Worm (Caenorhabditis elegans) whole organism, L4 larva: ENCODE measurements around the gene ssq-3.

Experiments used
- F37D6.2 ChIP-seq: sonication (generic microtip); optimal IDR thresholded peaks from 2 replicates; lab custom pipeline; 2016; ENCODE audit warnings: mild to moderate bottlenecking, missing genetic modification characterization, missing compliant biosample characterization
- F49E8.2 ChIP-seq: sonication (generic microtip); optimal IDR thresholded peaks from 2 replicates; lab custom pipeline; 2016; ENCODE audit warnings: missing compliant biosample characterization, mild to moderate bottlenecking, missing genetic modification characterization, borderline replicate concordance
- T26A8.4 ChIP-seq: fragments of 200-800 bp; sonication (Bioruptor generic); IDR thresholded peaks from 2 replicates; pipeline ENCODE4 v1.3.6; 2022; ENCODE audit warnings: missing genetic modification characterization, missing compliant biosample characterization
- Y48G9A.11 ChIP-seq: fragments of 200-800 bp; sonication (Bioruptor generic); IDR thresholded peaks from 2 replicates; pipeline ENCODE4 v1.3.6; 2022; ENCODE audit warnings: missing genetic modification reagents, missing genetic modification characterization, missing compliant biosample characterization
- Y75B8A.6 ChIP-seq: fragments of 200-800 bp; sonication (Bioruptor generic); IDR thresholded peaks from 2 replicates; pipeline ENCODE4 v1.3.6; 2022; ENCODE audit warnings: missing genetic modification reagents, missing genetic modification characterization, missing compliant biosample characterization
- aha-1 ChIP-seq: fragments of 150-350 bp; peaks from one replicate; lab custom pipeline; 2014; ENCODE audit warnings: missing biosample characterization, missing genetic modification characterization
- attf-4 ChIP-seq: sonication (generic microtip); optimal IDR thresholded peaks from 3 replicates; lab custom pipeline; 2017; ENCODE audit warnings: missing biosample characterization, missing genetic modification characterization
- ceh-20 ChIP-seq: fragments of 200-800 bp; sonication (Bioruptor generic); IDR thresholded peaks from 2 replicates; pipeline ENCODE4 v1.3.6; 2022; ENCODE audit warnings: missing genetic modification reagents, missing genetic modification characterization, missing compliant biosample characterization
- ces-1 ChIP-seq: fragments of 150-350 bp; sonication (generic microtip); optimal IDR thresholded peaks from 4 replicates; lab custom pipeline; 2014; ENCODE audit warnings: missing biosample characterization, missing genetic modification reagents, missing genetic modification characterization
- cey-2 ChIP-seq: sonication (generic microtip); optimal IDR thresholded peaks from 3 replicates; lab custom pipeline; 2017; ENCODE audit warnings: missing genetic modification characterization, mild to moderate bottlenecking, missing compliant biosample characterization, antibody characterized with exemption, borderline replicate concordance; ENCODE audit not compliant: insufficient read depth
- ctbp-1 ChIP-seq: fragments of 200-800 bp; sonication (Bioruptor generic); IDR thresholded peaks from 2 replicates; pipeline ENCODE4 v1.3.6; 2022; ENCODE audit warnings: missing genetic modification reagents, missing genetic modification characterization, missing compliant biosample characterization
- dmd-6 ChIP-seq: fragments of 200-800 bp; sonication (Bioruptor generic); IDR thresholded peaks from 2 replicates; pipeline ENCODE4 v1.3.6; 2022; ENCODE audit warnings: missing genetic modification reagents, missing genetic modification characterization, missing compliant biosample characterization
- dpl-1 ChIP-seq: fragments of 150-350 bp; optimal IDR thresholded peaks from 2 replicates; lab custom pipeline; 2014; ENCODE audit warnings: missing biosample characterization, missing genetic modification reagents, missing genetic modification characterization
- dve-1 ChIP-seq: sonication (generic microtip); optimal IDR thresholded peaks from 2 replicates; lab custom pipeline; 2017; ENCODE audit warnings: antibody characterized with exemption, mild to moderate bottlenecking, missing genetic modification characterization, missing compliant biosample characterization; ENCODE audit not compliant: insufficient read depth
- egl-27 ChIP-seq: sonication (generic microtip); optimal IDR thresholded peaks from 3 replicates; lab custom pipeline; 2017; ENCODE audit warnings: missing biosample characterization, missing genetic modification reagents, missing genetic modification characterization
- hif-1 ChIP-seq, 2 experiments: sonication (generic microtip); optimal IDR thresholded peaks; 2 replicates each; lab custom pipeline; 2016 to 2017; ENCODE audit warnings: missing compliant biosample characterization in 2 of 2, missing genetic modification characterization in 2 of 2, missing genetic modification reagents in 2 of 2, missing genotype in 2 of 2, mild to moderate bottlenecking in 1 of 2
- hlh-11 ChIP-seq: fragments of 200-800 bp; sonication (Bioruptor generic); optimal IDR thresholded peaks from 2 replicates; lab custom pipeline; 2018; ENCODE audit warnings: mild to moderate bottlenecking, missing genetic modification characterization, missing compliant biosample characterization
- hlh-30 ChIP-seq: sonication (generic microtip); optimal IDR thresholded peaks from 2 replicates; lab custom pipeline; 2017; ENCODE audit warnings: antibody characterized with exemption, mild to moderate bottlenecking, missing genetic modification characterization, missing compliant biosample characterization; ENCODE audit not compliant: insufficient read depth
- hmg-1.1 ChIP-seq: fragments of 200-800 bp; sonication (Bioruptor generic); IDR thresholded peaks from 2 replicates; pipeline ENCODE4 v1.3.6; 2022; ENCODE audit warnings: missing genetic modification reagents, missing genetic modification characterization, missing compliant biosample characterization
- jun-1 ChIP-seq: fragments of 150-350 bp; optimal IDR thresholded peaks from 2 replicates; lab custom pipeline; 2014; ENCODE audit warnings: missing biosample characterization, missing genetic modification reagents, missing genetic modification characterization
- lim-7 ChIP-seq: fragments of 200-800 bp; sonication (Bioruptor generic); IDR thresholded peaks from 2 replicates; pipeline ENCODE4 v1.3.6; 2022; ENCODE audit warnings: missing genetic modification characterization, missing compliant biosample characterization
- lin-38 ChIP-seq: fragments of 200-800 bp; sonication (Bioruptor generic); IDR thresholded peaks from 2 replicates; pipeline ENCODE4 v1.3.6; 2022; ENCODE audit warnings: missing genetic modification reagents, missing genetic modification characterization, missing compliant biosample characterization
- lir-3 ChIP-seq: sonication (generic microtip); optimal IDR thresholded peaks from 2 replicates; lab custom pipeline; 2016; ENCODE audit warnings: mild to moderate bottlenecking, missing genetic modification characterization, missing compliant biosample characterization
- lsy-2 ChIP-seq, 2 experiments: fragments of 150-350 bp in 1 of 2; sonication (generic microtip) in 1 of 2; optimal IDR thresholded peaks; 2 replicates each; lab custom pipeline; 2014 to 2017; ENCODE audit warnings: missing biosample characterization in 2 of 2, missing genetic modification characterization in 2 of 2
- madf-9 ChIP-seq: fragments of 200-800 bp; sonication (Bioruptor generic); conservative IDR thresholded peaks from 2 replicates; pipeline ENCODE4 v1.3.6; 2022; ENCODE audit warnings: missing genetic modification reagents, missing genetic modification characterization, missing compliant biosample characterization
- mdl-1 ChIP-seq, 2 experiments: fragments of 150-350 bp in 1 of 2; sonication (generic microtip) in 1 of 2; optimal IDR thresholded peaks; 2 replicates each; lab custom pipeline; 2014 to 2017; ENCODE audit warnings: missing biosample characterization in 2 of 2, missing genetic modification characterization in 2 of 2
- mdt-29 ChIP-seq: fragments of 200-800 bp; sonication (Bioruptor generic); IDR thresholded peaks from 2 replicates; pipeline ENCODE4 v1.3.6; 2022; ENCODE audit warnings: missing genetic modification reagents, missing genetic modification characterization, missing compliant biosample characterization
- mep-1 ChIP-seq: fragments of 150-350 bp; sonication (generic microtip); optimal IDR thresholded peaks from 3 replicates; lab custom pipeline; 2014; ENCODE audit warnings: missing biosample characterization, missing genetic modification characterization
- mes-2 ChIP-seq: sonication (generic microtip); optimal IDR thresholded peaks from 2 replicates; lab custom pipeline; 2016; ENCODE audit warnings: missing genotype, mild to moderate bottlenecking, missing genetic modification characterization, missing compliant biosample characterization; ENCODE audit not compliant: poor library complexity, severe bottlenecking
- mxl-2 ChIP-seq: fragments of 200-800 bp; sonication (Bioruptor generic); conservative IDR thresholded peaks from 2 replicates; pipeline ENCODE4 v1.3.6; 2022; ENCODE audit warnings: missing genetic modification reagents, missing genetic modification characterization, missing compliant biosample characterization
- mxl-3 ChIP-seq: fragments of 200-800 bp; sonication (Bioruptor generic); optimal IDR thresholded peaks from 2 replicates; lab custom pipeline; 2018; ENCODE audit warnings: mild to moderate bottlenecking, missing genetic modification characterization, missing compliant biosample characterization
- nhr-102 ChIP-seq: sonication (generic microtip); optimal IDR thresholded peaks from 2 replicates; lab custom pipeline; 2016; ENCODE audit warnings: mild to moderate bottlenecking, missing genetic modification characterization, moderate library complexity, missing compliant biosample characterization
- nhr-25 ChIP-seq: sonication (generic microtip); optimal IDR thresholded peaks from 2 replicates; lab custom pipeline; 2017; ENCODE audit warnings: missing genetic modification characterization, mild to moderate bottlenecking, missing compliant biosample characterization, antibody characterized with exemption, moderate library complexity, borderline replicate concordance; ENCODE audit not compliant: insufficient read depth
- nhr-28 ChIP-seq: fragments of 150-350 bp; optimal IDR thresholded peaks from 2 replicates; lab custom pipeline; 2014; ENCODE audit warnings: missing biosample characterization, missing genetic modification characterization
- nhr-6 ChIP-seq: fragments of 150-350 bp; optimal IDR thresholded peaks from 2 replicates; lab custom pipeline; 2014; ENCODE audit warnings: missing biosample characterization, missing genetic modification characterization
- pha-4 ChIP-seq, 2 experiments: fragments of 150-350 bp in 1 of 2; fragments of 200-800 bp in 1 of 2; sonication (Bioruptor generic) in 1 of 2; IDR thresholded peaks in 1 of 2; optimal IDR thresholded peaks in 1 of 2; 2 replicates each; pipeline versions ENCODE4 v1.3.6 to Lab custom; 2014 to 2022; ENCODE audit warnings: missing genetic modification characterization in 2 of 2, missing genetic modification reagents in 2 of 2, missing biosample characterization in 1 of 2, missing compliant biosample characterization in 1 of 2
- sdz-12 ChIP-seq: fragments of 200-800 bp; sonication (Bioruptor generic); optimal IDR thresholded peaks from 2 replicates; lab custom pipeline; 2018; ENCODE audit warnings: mild to moderate bottlenecking, missing genetic modification characterization, missing compliant biosample characterization
- skn-1 ChIP-seq: fragments of 150-350 bp; optimal IDR thresholded peaks from 2 replicates; lab custom pipeline; 2014; ENCODE audit warnings: missing biosample characterization, missing genetic modification characterization
- snpc-4 ChIP-seq: fragments of 150-350 bp; optimal IDR thresholded peaks from 2 replicates; lab custom pipeline; 2014; ENCODE audit warnings: missing biosample characterization, missing genetic modification characterization
- unc-130 ChIP-seq: sonication (generic microtip); optimal IDR thresholded peaks from 2 replicates; lab custom pipeline; 2016; ENCODE audit warnings: missing genetic modification reagents, missing genetic modification characterization, missing compliant biosample characterization
- unc-39 ChIP-seq: sonication (generic microtip); optimal IDR thresholded peaks from 2 replicates; lab custom pipeline; 2017; ENCODE audit warnings: missing biosample characterization, missing genetic modification characterization
- unc-62 ChIP-seq, 3 experiments: fragments of 150-350 bp in 1 of 3; sonication (generic microtip); optimal IDR thresholded peaks in 2 of 3; peaks in 1 of 3; 1 replicate in 1 of 3; 2 replicates in 2 of 3; lab custom pipeline; 2014 to 2017; ENCODE audit warnings: missing biosample characterization in 3 of 3, missing genetic modification characterization in 3 of 3, missing genetic modification reagents in 3 of 3, missing genotype in 1 of 3
- vab-7 ChIP-seq: fragments of 200-800 bp; sonication (Bioruptor generic); IDR thresholded peaks from 2 replicates; pipeline ENCODE4 v1.3.6; 2022; ENCODE audit warnings: missing genetic modification reagents, missing genetic modification characterization, missing compliant biosample characterization
- zfp-2 ChIP-seq: sonication (generic microtip); optimal IDR thresholded peaks from 2 replicates; lab custom pipeline; 2016; ENCODE audit warnings: mild to moderate bottlenecking, missing genetic modification characterization, missing compliant biosample characterization
- ztf-11 ChIP-seq: fragments of 150-350 bp; optimal IDR thresholded peaks from 2 replicates; lab custom pipeline; 2014; ENCODE audit warnings: missing biosample characterization, missing genetic modification characterization
- ztf-7 ChIP-seq: fragments of 150-350 bp; optimal IDR thresholded peaks from 2 replicates; lab custom pipeline; 2014; ENCODE audit warnings: missing biosample characterization, missing genetic modification characterization

The ssq-3 gene

DNA sequence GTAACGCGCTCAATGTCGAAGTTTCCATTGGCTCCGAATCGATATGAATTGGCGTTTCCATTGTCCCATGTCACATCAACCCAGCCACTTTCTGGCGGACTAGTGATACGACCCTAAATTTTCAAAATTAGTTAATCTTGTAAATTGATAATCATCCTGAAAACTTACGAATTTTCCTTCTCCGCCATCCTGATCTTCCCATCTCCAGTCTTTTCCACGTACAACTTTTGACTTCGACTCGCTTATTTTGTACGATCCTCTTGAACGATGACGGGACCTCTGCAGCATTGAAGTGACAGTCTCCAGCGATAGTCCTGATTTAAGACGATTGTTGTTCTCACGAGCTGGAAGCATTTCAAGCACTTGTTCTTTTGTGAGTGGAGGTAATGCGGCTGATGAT is 27.7 kb downstream of the ssq-3 start:
- TF ChIP-seq snpc-4: no peak
- peak in 1 of 2 experiments; percentile 97 for TF ChIP-seq unc-62 (GFP tag; optimal IDR thresholded peaks at IDR 0.05 in 1 of 2; lab: Kevin White, UChicago)
- no peak for TF ChIP-seq unc-62 (tag; optimal IDR thresholded peaks at IDR 0.05; lab: Kevin White, UChicago)

DNA sequence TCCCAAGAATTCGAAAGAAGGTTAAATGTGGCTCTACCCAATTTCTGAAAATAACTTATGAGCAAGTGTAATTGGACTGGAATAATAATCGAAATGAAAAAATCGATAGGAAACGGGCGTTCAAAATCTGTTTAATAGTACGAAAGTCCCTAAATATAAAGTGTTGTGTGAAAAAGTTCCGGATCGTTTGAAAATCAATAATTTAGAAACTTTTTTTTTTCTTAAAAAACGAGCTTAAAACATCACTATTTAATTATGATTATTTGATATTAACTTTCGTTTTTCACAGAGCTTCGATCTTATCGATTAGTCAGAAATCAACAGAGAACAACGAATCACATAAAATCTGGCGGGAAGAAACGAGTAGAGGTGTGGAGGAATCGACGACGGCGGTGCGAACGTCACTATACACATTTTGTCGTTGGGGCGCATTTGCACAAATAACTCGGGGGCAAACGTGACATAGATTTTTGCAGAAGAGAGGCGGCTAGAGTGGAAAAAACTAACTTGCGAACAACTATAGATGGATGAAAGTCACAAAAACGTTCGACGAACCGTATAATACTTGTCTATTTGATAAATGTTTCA is 33.4 kb downstream of the ssq-3 start, which contains the start of gene hecd-1:
Gene hecd-1, minus strand, starts transcription at position 51 of the 588 bp plus-strand sequence.
- TF ChIP-seq madf-9 (no peak), mxl-2 (GFP tag; lab: Robert Waterston, UW) (no peak), egl-27 (tag; lab: Kevin White, UChicago) (no peak), hif-1 (tag; optimal IDR thresholded peaks at IDR 0.05; lab: Kevin White, UChicago) (no peak), mep-1 (tag; lab: Kevin White, UChicago) (peak; percentile 23), attf-4 (no peak), F37D6.2 (tag; lab: Kevin White, UChicago) (no peak), lim-7 (no peak), dve-1 (peak; percentile 16), dpl-1 (GFP tag; lab: Kevin White, UChicago) (peak; percentile 20), unc-39 (tag; lab: Kevin White, UChicago) (no peak), aha-1 (tag; lab: Kevin White, UChicago) (peak; percentile 79), cey-2 (tag; lab: Kevin White, UChicago) (no peak), nhr-25 (tag; lab: Kevin White, UChicago) (no peak), T26A8.4 (GFP tag; lab: Robert Waterston, UW) (no peak), lsy-2 (tag; optimal IDR thresholded peaks at IDR 0.05; lab: Kevin White, UChicago) (peak in 1 of 2 experiments; percentile 56), nhr-102 (tag; lab: Kevin White, UChicago) (no peak), ctbp-1 (GFP tag; lab: Robert Waterston, UW) (no peak), lir-3 (tag; lab: Kevin White, UChicago) (no peak), lin-38 (GFP tag; lab: Robert Waterston, UW) (peak; percentile 68), ces-1 (GFP tag; lab: Kevin White, UChicago) (no peak), skn-1 (tag; lab: Kevin White, UChicago) (no peak), mxl-3 (GFP tag; lab: Kevin White, UChicago) (peak; percentile 37), hlh-11 (tag; lab: Kevin White, UChicago) (peak; percentile 14), ztf-7 (tag; lab: Kevin White, UChicago) (no peak), dmd-6 (GFP tag; lab: Robert Waterston, UW) (no peak), Y48G9A.11 (GFP tag; lab: Robert Waterston, UW) (no peak), Y75B8A.6 (GFP tag; lab: Robert Waterston, UW) (no peak), nhr-28 (tag; lab: Kevin White, UChicago) (peak; percentile 40), mdt-29 (GFP tag; lab: Robert Waterston, UW) (no peak), mes-2 (tag; lab: Kevin White, UChicago) (peak; percentile 13), unc-130 (GFP tag; lab: Kevin White, UChicago) (no peak), sdz-12 (GFP tag; lab: Kevin White, UChicago) (no peak), vab-7 (GFP tag; lab: Robert Waterston, UW) (no peak), mdl-1 (tag; optimal IDR thresholded peaks at IDR 0.05; lab: Kevin White, UChicago) (peak in 1 of 2 experiments; percentile 25), snpc-4 (no peak), jun-1 (tag; lab: Kevin White, UChicago) (no peak), pha-4 (GFP tag; IDR thresholded peaks at IDR 0.05; lab: Robert Waterston, UW) (no peak), pha-4 (tag; optimal IDR thresholded peaks at IDR 0.05; lab: Kevin White, UChicago) (no peak), ztf-11 (tag; lab: Kevin White, UChicago) (no peak), nhr-6 (no peak), hmg-1.1 (no peak), F49E8.2 (no peak), ceh-20 (no peak), zfp-2 (tag; lab: Kevin White, UChicago) (no peak), hlh-30 (peak; percentile 79), unc-62 (GFP tag; optimal IDR thresholded peaks at IDR 0.05 in 1 of 2; lab: Kevin White, UChicago) (no peak), unc-62 (tag; optimal IDR thresholded peaks at IDR 0.05; lab: Kevin White, UChicago) (no peak)
